Worm (Caenorhabditis elegans) whole organism, mixed stage, embryonic: ENCODE measurements around the gene R05H5.4.

ENCODE experiments used
- M03D4.4 ChIP-seq: sonication (generic microtip); optimal IDR thresholded peaks from 2 replicates; lab custom pipeline; 2017; ENCODE audit warnings: mild to moderate bottlenecking, missing genetic modification characterization, missing compliant biosample characterization
- ces-1 ChIP-seq: fragments of 150-350 bp; optimal IDR thresholded peaks from 2 replicates; lab custom pipeline; 2014; ENCODE audit warnings: missing biosample characterization, missing genetic modification reagents, missing genetic modification characterization
- elt-3 ChIP-seq: fragments of 150-350 bp; optimal IDR thresholded peaks from 2 replicates; lab custom pipeline; 2014; ENCODE audit warnings: missing biosample characterization, missing genetic modification characterization
- lsy-2 ChIP-seq: fragments of 150-350 bp; optimal IDR thresholded peaks from 2 replicates; lab custom pipeline; 2014; ENCODE audit warnings: missing biosample characterization, missing genetic modification characterization
- mep-1 ChIP-seq: fragments of 150-350 bp; optimal IDR thresholded peaks from 2 replicates; lab custom pipeline; 2017; ENCODE audit warnings: missing biosample characterization, missing genetic modification reagents, missing genetic modification characterization, inconsistent platforms
- nhr-12 ChIP-seq: fragments of 150-350 bp; optimal IDR thresholded peaks from 2 replicates; lab custom pipeline; 2014; ENCODE audit warnings: missing biosample characterization, missing genetic modification characterization
- nhr-76 ChIP-seq: sonication (generic microtip); optimal IDR thresholded peaks from 2 replicates; lab custom pipeline; 2017; ENCODE audit warnings: missing biosample characterization, missing genetic modification characterization
- pha-4 ChIP-seq: fragments of 150-350 bp; optimal IDR thresholded peaks from 2 replicates; lab custom pipeline; 2018; ENCODE audit warnings: missing biosample characterization, missing genetic modification reagents, missing genetic modification characterization
- unc-62 ChIP-seq: fragments of 150-350 bp; optimal IDR thresholded peaks from 2 replicates; lab custom pipeline; 2014; ENCODE audit warnings: missing biosample characterization, missing genetic modification reagents, missing genetic modification characterization
- ztf-11 ChIP-seq: fragments of 150-350 bp; optimal IDR thresholded peaks from 2 replicates; lab custom pipeline; 2014; ENCODE audit warnings: missing biosample characterization, missing genetic modification characterization

DNA sequence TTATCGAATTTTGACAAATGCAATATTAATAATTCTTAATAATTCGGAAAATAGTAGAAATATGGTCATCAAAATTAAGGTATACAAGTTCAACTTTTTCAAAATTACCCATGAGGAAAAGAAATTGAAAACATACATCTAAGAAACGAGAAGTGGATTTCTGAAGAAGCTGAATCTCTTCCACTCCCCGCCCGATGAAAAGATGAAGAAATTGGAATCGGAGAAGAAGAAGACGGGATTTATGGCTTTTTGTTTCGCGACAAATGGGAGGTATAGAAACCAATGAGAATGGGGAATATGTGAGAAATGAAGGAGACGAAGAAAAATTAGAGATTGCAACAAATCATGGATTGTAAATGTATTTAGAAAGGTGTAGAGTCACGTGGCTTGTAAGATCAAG lies 3.3 kb upstream of the R05H5.4 start:
- peak; percentile 28 for TF ChIP-seq unc-62 (GFP tag; lab: Kevin White, UChicago)
- no peak for TF ChIP-seq nhr-76
- no peak for TF ChIP-seq mep-1 (tag; lab: Kevin White, UChicago)
- TF ChIP-seq ces-1 (GFP tag; lab: Kevin White, UChicago), result no peak
- TF ChIP-seq pha-4 (tag; lab: Kevin White, UChicago), result no peak
- TF ChIP-seq nhr-12 (tag; lab: Kevin White, UChicago), result no peak
- TF ChIP-seq M03D4.4 (tag; lab: Kevin White, UChicago), result no peak
- no peak for TF ChIP-seq elt-3 (tag; lab: Kevin White, UChicago)
- no peak for TF ChIP-seq lsy-2 (tag; lab: Kevin White, UChicago)
- no peak for TF ChIP-seq ztf-11 (tag; lab: Kevin White, UChicago)
